Worm (Caenorhabditis elegans) whole organism, midembryonic: ENCODE data around the gene clhm-1.

ENCODE experiments used
- T22C8.4 ChIP-seq: fragments of 200-800 bp; sonication (Bioruptor generic); IDR thresholded peaks from 2 replicates; pipeline ENCODE4 v1.3.6; 2022; ENCODE audit warnings: missing genetic modification characterization, missing compliant biosample characterization
- cog-1 ChIP-seq: sonication (generic microtip); optimal IDR thresholded peaks from 2 replicates; lab custom pipeline; 2016; ENCODE audit warnings: missing genetic modification characterization, missing compliant biosample characterization
- flt-1 ChIP-seq: fragments of 200-800 bp; sonication (Bioruptor generic); IDR thresholded peaks from 2 replicates; pipeline ENCODE4 v1.3.6; 2022; ENCODE audit warnings: missing genetic modification characterization, missing compliant biosample characterization
- klf-2 ChIP-seq: fragments of 200-800 bp; sonication (Bioruptor generic); conservative IDR thresholded peaks from 2 replicates; pipeline ENCODE4 v1.3.6; 2022; ENCODE audit warnings: missing genetic modification reagents, missing genetic modification characterization, missing compliant biosample characterization
- med-1 ChIP-seq: sonication (generic microtip); optimal IDR thresholded peaks from 2 replicates; lab custom pipeline; 2017; ENCODE audit warnings: missing genetic modification characterization, mild to moderate bottlenecking, missing compliant biosample characterization, antibody characterized with exemption, missing genetic modification reagents; ENCODE audit not compliant: insufficient read depth
- tab-1 ChIP-seq: fragments of 200-800 bp; sonication (Bioruptor generic); IDR thresholded peaks from 2 replicates; pipeline ENCODE4 v1.3.6; 2022; ENCODE audit warnings: missing genetic modification characterization, missing compliant biosample characterization
- ztf-23 ChIP-seq: fragments of 200-800 bp; sonication (Bioruptor generic); IDR thresholded peaks from 2 replicates; pipeline ENCODE4 v1.3.6; 2022; ENCODE audit warnings: missing genetic modification reagents, missing genetic modification characterization, missing compliant biosample characterization
- ztf-29 ChIP-seq: fragments of 200-800 bp; sonication (Bioruptor generic); IDR thresholded peaks from 2 replicates; pipeline ENCODE4 v1.3.6; 2022; ENCODE audit warnings: missing genetic modification reagents, missing genetic modification characterization, missing compliant biosample characterization

- TF ChIP-seq T22C8.4 (GFP tag; lab: Robert Waterston, UW) = no peak
- no peak for TF ChIP-seq klf-2 (GFP tag; lab: Robert Waterston, UW)
- no peak for TF ChIP-seq flt-1 (GFP tag; lab: Robert Waterston, UW)
- TF ChIP-seq ztf-29 (GFP tag; lab: Robert Waterston, UW) = no peak
- no peak for TF ChIP-seq ztf-23 (GFP tag; lab: Robert Waterston, UW)
- TF ChIP-seq cog-1 = no peak
- TF ChIP-seq med-1 (GFP tag; lab: Kevin White, UChicago) = no peak
- no peak for TF ChIP-seq tab-1 (GFP tag; lab: Robert Waterston, UW)
Measured at ce11 chrII:6821832-6822231, 49.0 kb downstream of the clhm-1 start.
